Worm (Caenorhabditis elegans): ENCODE results near the gene F59F5.5.

DNA sequence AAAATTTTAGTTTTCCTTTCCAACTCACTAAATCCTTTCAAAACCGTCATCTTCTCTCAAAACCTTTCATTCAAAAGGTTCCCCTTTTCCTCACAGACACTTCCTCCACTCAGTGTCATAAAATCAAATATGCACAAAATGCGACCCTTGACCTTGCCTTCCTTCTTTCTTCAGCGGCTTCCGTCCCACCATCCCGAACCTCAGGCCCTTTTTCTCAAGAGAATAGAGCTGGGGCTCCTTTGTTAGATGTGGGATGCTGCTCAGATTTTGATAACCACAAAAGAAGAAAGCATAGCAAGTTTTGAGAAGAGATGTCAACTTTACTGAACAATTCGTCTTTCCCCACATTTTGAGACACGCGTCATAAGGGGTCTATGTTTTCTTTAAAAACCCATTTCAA is 45.0 kb downstream of the F59F5.5 start:
- TF ChIP-seq ceh-39 (tag; optimal IDR thresholded peaks at IDR 0.05): no peak
- TF ChIP-seq unc-39 (tag; optimal IDR thresholded peaks at IDR 0.05): no peak
